Worm (Caenorhabditis elegans): ENCODE measurements around the gene best-17.

Gene best-17

ce11 chrIII:577467-577866 is 32.0 kb downstream of the best-17 start, which contains the start of gene gtf-2H5:
TSS of gene gtf-2H5 (minus strand) at chrIII:577567.
- no peak for TF ChIP-seq lsy-2 (tag; optimal IDR thresholded peaks at IDR 0.05)
- no peak for TF ChIP-seq alr-1 (tag; optimal IDR thresholded peaks at IDR 0.05)
- TF ChIP-seq nhr-77 (tag; optimal IDR thresholded peaks at IDR 0.05): no peak
- TF ChIP-seq elt-3 (tag; optimal IDR thresholded peaks at IDR 0.05): no peak
- no peak for TF ChIP-seq nhr-11 (tag; optimal IDR thresholded peaks at IDR 0.05)
- no peak for TF ChIP-seq nhr-12 (tag; optimal IDR thresholded peaks at IDR 0.05)
- no peak for TF ChIP-seq unc-62 (GFP tag; optimal IDR thresholded peaks at IDR 0.05)
- TF ChIP-seq unc-39 (tag; optimal IDR thresholded peaks at IDR 0.05): no peak
- TF ChIP-seq peb-1 (tag; optimal IDR thresholded peaks at IDR 0.05): no peak

- no peak for TF ChIP-seq nhr-129 (tag; optimal IDR thresholded peaks at IDR 0.05)
- TF ChIP-seq ama-1 (optimal IDR thresholded peaks at IDR 0.05): no peak
- TF ChIP-seq F13H6.1 (tag; optimal IDR thresholded peaks at IDR 0.05): no peak
- no peak for TF ChIP-seq lin-39 (tag; optimal IDR thresholded peaks at IDR 0.05)
- no peak for TF ChIP-seq alr-1 (tag; optimal IDR thresholded peaks at IDR 0.05)
- TF ChIP-seq mdl-1 (tag; optimal IDR thresholded peaks at IDR 0.05): no peak
- TF ChIP-seq mbf-1 (tag; optimal IDR thresholded peaks at IDR 0.05): no peak
- no peak for TF ChIP-seq snpc-4 (tag; optimal IDR thresholded peaks at IDR 0.05)
- TF ChIP-seq lin-13 (GFP tag; optimal IDR thresholded peaks at IDR 0.05): no peak
- TF ChIP-seq nhr-12 (tag; optimal IDR thresholded peaks at IDR 0.05): no peak
These were observed 32.9 kb downstream of the best-17 start for ce11 chrIII:576555-576954.

ce11 chrIII:568815-569214 is 40.6 kb downstream of the best-17 start:
- no peak for TF ChIP-seq nhr-129 (tag; optimal IDR thresholded peaks at IDR 0.05)
- TF ChIP-seq blmp-1 (tag; optimal IDR thresholded peaks at IDR 0.05; ENCODE audit: insufficient read depth): peak; percentile 74

ce11 chrIII:564786-565185 is 44.7 kb downstream of the best-17 start:
- TF ChIP-seq skn-1 (tag; optimal IDR thresholded peaks at IDR 0.05) (no peak), sem-4 (tag; optimal IDR thresholded peaks at IDR 0.05) (peak; percentile 25), unc-55 (GFP tag; optimal IDR thresholded peaks at IDR 0.05) (no peak), nhr-25 (tag; optimal IDR thresholded peaks at IDR 0.05) (peak; percentile 34), aly-2 (tag; optimal IDR thresholded peaks at IDR 0.05) (no peak), ceh-82 (tag; optimal IDR thresholded peaks at IDR 0.05) (no peak), Y55F3AM.14 (GFP tag; optimal IDR thresholded peaks at IDR 0.05) (no peak), mab-5 (tag; optimal IDR thresholded peaks at IDR 0.05) (no peak), lin-13 (GFP tag; optimal IDR thresholded peaks at IDR 0.05) (no peak), ceh-16 (tag; optimal IDR thresholded peaks at IDR 0.05) (no peak), dmd-4 (tag; optimal IDR thresholded peaks at IDR 0.05) (no peak), unc-39 (tag; optimal IDR thresholded peaks at IDR 0.05) (no peak), mdl-1 (tag; optimal IDR thresholded peaks at IDR 0.05) (no peak)

- TF ChIP-seq nhr-21 (tag; optimal IDR thresholded peaks at IDR 0.05) (no peak), mab-5 (tag; optimal IDR thresholded peaks at IDR 0.05) (no peak), unc-55 (GFP tag; optimal IDR thresholded peaks at IDR 0.05) (no peak), fos-1 (tag; optimal IDR thresholded peaks at IDR 0.05) (no peak), skn-1 (tag; optimal IDR thresholded peaks at IDR 0.05) (no peak), peb-1 (tag; optimal IDR thresholded peaks at IDR 0.05) (no peak), elt-1 (tag; optimal IDR thresholded peaks at IDR 0.05) (no peak), lin-39 (tag; optimal IDR thresholded peaks at IDR 0.05) (no peak), ztf-1 (GFP tag; conservative IDR thresholded peaks at IDR 0.05) (no peak), ceh-82 (tag; optimal IDR thresholded peaks at IDR 0.05) (no peak), Y55F3AM.14 (GFP tag; optimal IDR thresholded peaks at IDR 0.05) (no peak), ceh-16 (tag; optimal IDR thresholded peaks at IDR 0.05) (no peak), C34F6.9 (tag; optimal IDR thresholded peaks at IDR 0.05) (no peak), ama-1 (optimal IDR thresholded peaks at IDR 0.05) (no peak), unc-62 (GFP tag; optimal IDR thresholded peaks at IDR 0.05) (no peak), F13H6.1 (tag; optimal IDR thresholded peaks at IDR 0.05) (no peak), nhr-129 (tag; optimal IDR thresholded peaks at IDR 0.05) (no peak)
These were observed 45.7 kb downstream of the best-17 start for ce11 chrIII:563755-564154.

ce11 chrIII:558832-559231 is 50.6 kb downstream of the best-17 start:
- peak; percentile 57 for TF ChIP-seq gmeb-1 (tag; optimal IDR thresholded peaks at IDR 0.05)
- TF ChIP-seq snpc-4 (tag; optimal IDR thresholded peaks at IDR 0.05): no peak
- TF ChIP-seq unc-55 (GFP tag; optimal IDR thresholded peaks at IDR 0.05): no peak
- peak; percentile 23 for TF ChIP-seq sma-3 (GFP tag; optimal IDR thresholded peaks at IDR 0.05)
- no peak for TF ChIP-seq ceh-82 (tag; optimal IDR thresholded peaks at IDR 0.05)
- peak; percentile 67 for TF ChIP-seq ceh-16 (tag; optimal IDR thresholded peaks at IDR 0.05)
- TF ChIP-seq mbf-1 (tag; optimal IDR thresholded peaks at IDR 0.05): no peak
- TF ChIP-seq nhr-129 (tag; optimal IDR thresholded peaks at IDR 0.05): peak; percentile 15
- peak; percentile 67 for TF ChIP-seq sma-9 (GFP tag; optimal IDR thresholded peaks at IDR 0.05)
- TF ChIP-seq sma-9 (tag; optimal IDR thresholded peaks at IDR 0.05): no peak
- TF ChIP-seq elt-3 (tag; optimal IDR thresholded peaks at IDR 0.05): no peak
- TF ChIP-seq elt-1 (tag; optimal IDR thresholded peaks at IDR 0.05): no peak
- TF ChIP-seq egl-27 (tag; optimal IDR thresholded peaks at IDR 0.05): no peak
- TF ChIP-seq ztf-1 (GFP tag; conservative IDR thresholded peaks at IDR 0.05): no peak
- TF ChIP-seq lin-11 (tag; optimal IDR thresholded peaks at IDR 0.05): no peak
- TF ChIP-seq C34F6.9 (tag; optimal IDR thresholded peaks at IDR 0.05): peak; percentile 35
- no peak for TF ChIP-seq mdl-1 (tag; optimal IDR thresholded peaks at IDR 0.05)
- TF ChIP-seq crh-2 (tag; optimal IDR thresholded peaks at IDR 0.05): peak; percentile 12
- no peak for TF ChIP-seq nhr-237 (tag; optimal IDR thresholded peaks at IDR 0.05)
- peak; percentile 67 for TF ChIP-seq fos-1 (tag; optimal IDR thresholded peaks at IDR 0.05)
- TF ChIP-seq F13H6.1 (tag; optimal IDR thresholded peaks at IDR 0.05): peak; percentile 72
- peak; percentile 51 for TF ChIP-seq nhr-25 (tag; optimal IDR thresholded peaks at IDR 0.05)
- no peak for TF ChIP-seq ztf-4 (tag; optimal IDR thresholded peaks at IDR 0.05)

Data from whole organism, L2 larva.